Worm (Caenorhabditis elegans) whole organism, L4 larva: ENCODE data around the gene ZK897.10.

Source experiments
- ceh-28 ChIP-seq: fragments of 150-350 bp; optimal IDR thresholded peaks from 2 replicates; lab custom pipeline; 2014; ENCODE audit warnings: missing biosample characterization, missing genetic modification reagents, missing genetic modification characterization

The ZK897.10 gene

ce11 chrIV:12813822-12814221, 48.7 kb downstream of the ZK897.10 start:
- TF ChIP-seq ceh-28, result no peak
